Fruit fly (Drosophila melanogaster) whole organism, embryonic: ENCODE results near the gene Alh.
A peak's percentile ranks its signal among the peaks of the same experiment; 100 is the strongest.

ENCODE experiments used
- Awh ChIP-seq: fragments of 200-800 bp; sonication (Bioruptor generic); IDR thresholded peaks from 2 replicates; pipeline ENCODE4, ENCODE4 v1.3.6; 2022; ENCODE audit warnings: missing biosample characterization, missing genetic modification characterization
- CG1024 ChIP-seq: fragments of 200-800 bp; sonication (Bioruptor generic); IDR thresholded peaks from 2 replicates; pipeline ENCODE4 v1.3.6; 2022; ENCODE audit warnings: missing biosample characterization, missing genetic modification characterization
- CG10321 ChIP-seq: fragments of 200-800 bp; sonication (Bioruptor generic); IDR thresholded peaks from 2 replicates; pipeline ENCODE4 v1.3.6; 2022; ENCODE audit warnings: missing biosample characterization, missing genetic modification characterization
- CG11695 ChIP-seq: fragments of 200-800 bp; sonication (Bioruptor generic); IDR thresholded peaks from 3 replicates; pipeline ENCODE4 v1.3.6; 2022; ENCODE audit warnings: missing biosample characterization, missing genetic modification characterization
- CG12299 ChIP-seq: fragments of 200-800 bp; sonication (Bioruptor generic); optimal IDR thresholded peaks from 2 replicates; lab custom pipeline; 2018; ENCODE audit warnings: missing biosample characterization, mild to moderate bottlenecking, missing genetic modification characterization
- CG13424 ChIP-seq: fragments of 200-800 bp; sonication (Bioruptor generic); optimal IDR thresholded peaks from 2 replicates; lab custom pipeline; 2019; ENCODE audit warnings: missing biosample characterization, mild to moderate bottlenecking, missing genetic modification characterization, moderate library complexity
- CG14965 ChIP-seq: fragments of 200-800 bp; sonication (Bioruptor generic); optimal IDR thresholded peaks from 2 replicates; lab custom pipeline; 2016; ENCODE audit warnings: missing biosample characterization, missing genetic modification characterization, borderline replicate concordance
- CG18262 ChIP-seq: fragments of 200-800 bp; optimal IDR thresholded peaks from 3 replicates; lab custom pipeline; 2019; ENCODE audit warnings: missing biosample characterization, mild to moderate bottlenecking, missing genetic modification characterization, moderate library complexity
- CG31224 ChIP-seq: fragments of 200-800 bp; sonication (Bioruptor generic); IDR thresholded peaks from 2 replicates; pipeline ENCODE4 v1.3.6; 2022; ENCODE audit warnings: missing biosample characterization, missing genetic modification characterization
- CG3281 ChIP-seq: fragments of 200-800 bp; sonication (Bioruptor generic); optimal IDR thresholded peaks from 3 replicates; lab custom pipeline; 2017; ENCODE audit warnings: missing biosample characterization, mild to moderate bottlenecking, missing genetic modification characterization
- CG3726 ChIP-seq: fragments of 200-800 bp; sonication (Bioruptor generic); IDR thresholded peaks from 3 replicates; pipeline ENCODE4, ENCODE4 v1.3.6; 2022; ENCODE audit warnings: missing biosample characterization, missing genetic modification characterization
- CG3847 ChIP-seq: fragments of 200-800 bp; sonication (Bioruptor generic); IDR thresholded peaks from 2 replicates; pipeline ENCODE4 v1.3.6; 2022; ENCODE audit warnings: missing biosample characterization, missing genetic modification characterization
- CG6765 ChIP-seq: fragments of 200-800 bp; sonication (Bioruptor generic); optimal IDR thresholded peaks from 3 replicates; lab custom pipeline; 2017; ENCODE audit warnings: missing biosample characterization, mild to moderate bottlenecking, missing genetic modification characterization
- CG7357 ChIP-seq: fragments of 200-800 bp; sonication (Bioruptor generic); IDR thresholded peaks from 3 replicates; pipeline ENCODE4 v1.3.6; 2022; ENCODE audit warnings: missing biosample characterization, missing genetic modification characterization
- CG7786 ChIP-seq: fragments of 200-800 bp; sonication (Bioruptor generic); optimal IDR thresholded peaks from 2 replicates; lab custom pipeline; 2016; ENCODE audit warnings: missing biosample characterization, missing genetic modification characterization
- CG8944 ChIP-seq: fragments of 200-800 bp; sonication (Bioruptor generic); optimal IDR thresholded peaks from 3 replicates; lab custom pipeline; 2016; ENCODE audit warnings: missing biosample characterization, missing genetic modification characterization
- Deaf1 ChIP-seq: fragments of 200-800 bp; optimal IDR thresholded peaks from 3 replicates; lab custom pipeline; 2019; ENCODE audit warnings: missing biosample characterization, mild to moderate bottlenecking, missing genetic modification characterization, moderate library complexity
- Dip2 ChIP-seq: fragments of 200-800 bp; sonication (Bioruptor generic); IDR thresholded peaks from 2 replicates; pipeline ENCODE4 v1.3.6; 2022; ENCODE audit warnings: missing biosample characterization, missing genetic modification characterization
- Drgx ChIP-seq: fragments of 200-800 bp; sonication (Bioruptor generic); IDR thresholded peaks from 2 replicates; pipeline ENCODE4 v1.3.6; 2022; ENCODE audit warnings: missing biosample characterization, missing genetic modification characterization
- Elba2 ChIP-seq: fragments of 200-800 bp; sonication (Bioruptor generic); optimal IDR thresholded peaks from 3 replicates; lab custom pipeline; 2016; ENCODE audit warnings: missing biosample characterization, missing genetic modification characterization
- Gug ChIP-seq: fragments of 200-800 bp; sonication (Bioruptor generic); IDR thresholded peaks from 4 replicates; pipeline ENCODE4 v1.3.6; 2022; ENCODE audit warnings: missing biosample characterization, missing genetic modification characterization
- H15 ChIP-seq: fragments of 200-800 bp; sonication (Bioruptor generic); IDR thresholded peaks from 3 replicates; pipeline ENCODE4 v1.3.6; 2022; ENCODE audit warnings: missing biosample characterization, missing genetic modification characterization
- Hey ChIP-seq: fragments of 200-800 bp; sonication (Bioruptor generic); optimal IDR thresholded peaks from 3 replicates; lab custom pipeline; 2018; ENCODE audit warnings: missing biosample characterization, mild to moderate bottlenecking, missing genetic modification characterization
- HmgD ChIP-seq: fragments of 200-800 bp; sonication (Bioruptor generic); optimal IDR thresholded peaks from 3 replicates; lab custom pipeline; 2016; ENCODE audit warnings: missing biosample characterization, missing genetic modification characterization
- Kr ChIP-seq: fragments of 200-800 bp; sonication (Bioruptor generic); optimal IDR thresholded peaks from 2 replicates; lab custom pipeline; 2017; ENCODE audit warnings: missing biosample characterization, mild to moderate bottlenecking, missing genetic modification characterization
- Lpt ChIP-seq: fragments of >200 bp; optimal IDR thresholded peaks from 2 replicates; lab custom pipeline; 2018; ENCODE audit warnings: missing biosample characterization, missing genetic modification characterization
- Mrtf ChIP-seq: fragments of 200-800 bp; sonication (Bioruptor generic); IDR thresholded peaks from 3 replicates; pipeline ENCODE4 v1.3.6; 2022; ENCODE audit warnings: missing biosample characterization, missing genetic modification characterization
- Nf-YA ChIP-seq: fragments of 200-800 bp; sonication (Bioruptor generic); IDR thresholded peaks from 2 replicates; pipeline ENCODE4 v1.3.6; 2022; ENCODE audit warnings: missing biosample characterization, missing genetic modification characterization
- Side ChIP-seq: fragments of 200-800 bp; sonication (Bioruptor generic); optimal IDR thresholded peaks from 2 replicates; lab custom pipeline; 2016; ENCODE audit warnings: missing biosample characterization, missing genetic modification characterization
- Ssrp ChIP-seq: fragments of 200-800 bp; sonication (Bioruptor generic); optimal IDR thresholded peaks from 2 replicates; lab custom pipeline; 2018; ENCODE audit warnings: missing biosample characterization, mild to moderate bottlenecking, missing genetic modification characterization, moderate library complexity
- TFAM ChIP-seq: fragments of 200-800 bp; sonication (Bioruptor generic); optimal IDR thresholded peaks from 2 replicates; lab custom pipeline; 2017; ENCODE audit warnings: missing biosample characterization, missing genetic modification characterization, inconsistent platforms
- Xbp1 ChIP-seq: fragments of 200-800 bp; sonication (Bioruptor generic); optimal IDR thresholded peaks from 3 replicates; lab custom pipeline; 2016; ENCODE audit warnings: missing biosample characterization, mild to moderate bottlenecking, missing genetic modification characterization
- ara ChIP-seq: fragments of 200-800 bp; sonication (Bioruptor generic); IDR thresholded peaks from 2 replicates; pipeline ENCODE4 v1.3.6; 2022; ENCODE audit warnings: missing biosample characterization, missing genetic modification characterization
- bcd ChIP-seq: fragments of 200-800 bp; sonication (Bioruptor generic); optimal IDR thresholded peaks from 2 replicates; lab custom pipeline; 2017; ENCODE audit warnings: missing biosample characterization, mild to moderate bottlenecking, missing genetic modification characterization
- chn ChIP-seq: fragments of 200-800 bp; sonication (Bioruptor generic); optimal IDR thresholded peaks from 2 replicates; lab custom pipeline; 2016; ENCODE audit warnings: missing biosample characterization, missing genetic modification characterization
- crol ChIP-seq: fragments of 200-800 bp; sonication (Bioruptor generic); IDR thresholded peaks from 2 replicates; pipeline ENCODE4 v1.3.6; 2022; ENCODE audit warnings: missing biosample characterization, missing genetic modification characterization
- gce ChIP-seq: fragments of 200-800 bp; sonication (Bioruptor generic); IDR thresholded peaks from 3 replicates; pipeline ENCODE4 v1.3.6; 2022; ENCODE audit warnings: missing biosample characterization, missing genetic modification characterization
- h ChIP-seq: fragments of >200 bp; optimal IDR thresholded peaks from 2 replicates; lab custom pipeline; 2017
- lmd ChIP-seq: fragments of 200-800 bp; sonication (Bioruptor generic); IDR thresholded peaks from 2 replicates; pipeline ENCODE4 v1.3.6; 2022; ENCODE audit warnings: missing biosample characterization, missing genetic modification characterization
- luna ChIP-seq: fragments of 200-800 bp; sonication (Bioruptor generic); optimal IDR thresholded peaks from 2 replicates; lab custom pipeline; 2016; ENCODE audit warnings: missing biosample characterization, missing genetic modification characterization
- nerfin-1 ChIP-seq: fragments of 200-800 bp; sonication (Bioruptor generic); optimal IDR thresholded peaks from 3 replicates; lab custom pipeline; 2019; ENCODE audit warnings: missing biosample characterization, mild to moderate bottlenecking, missing genetic modification characterization, moderate library complexity
- odd ChIP-seq: fragments of 200-800 bp; sonication (Bioruptor generic); optimal IDR thresholded peaks from 2 replicates; lab custom pipeline; 2017; ENCODE audit warnings: missing biosample characterization, mild to moderate bottlenecking, missing genetic modification characterization
- pb ChIP-seq: fragments of 200-800 bp; sonication (Bioruptor generic); optimal IDR thresholded peaks from 3 replicates; lab custom pipeline; 2016; ENCODE audit warnings: missing biosample characterization, missing genetic modification characterization
- peb ChIP-seq: fragments of 200-800 bp; sonication (Bioruptor generic); IDR thresholded peaks from 2 replicates; pipeline ENCODE4 v1.3.6; 2022; ENCODE audit warnings: missing biosample characterization, missing genetic modification characterization
- pho ChIP-seq: fragments of 200-800 bp; sonication (Bioruptor generic); optimal IDR thresholded peaks from 2 replicates; lab custom pipeline; 2016; ENCODE audit warnings: missing biosample characterization, missing genetic modification characterization
- pnt ChIP-seq: fragments of 200-800 bp; sonication (Bioruptor generic); optimal IDR thresholded peaks from 3 replicates; lab custom pipeline; 2016; ENCODE audit warnings: missing biosample characterization, missing genetic modification characterization
- pzg ChIP-seq: fragments of 200-800 bp; sonication (Bioruptor generic); optimal IDR thresholded peaks from 3 replicates; lab custom pipeline; 2018; ENCODE audit warnings: missing biosample characterization, mild to moderate bottlenecking, missing genetic modification characterization, moderate library complexity
- run ChIP-seq: fragments of 200-800 bp; sonication (Bioruptor generic); optimal IDR thresholded peaks from 3 replicates; lab custom pipeline; 2018; ENCODE audit warnings: missing biosample characterization, mild to moderate bottlenecking, missing genetic modification characterization
- sens-2 ChIP-seq: fragments of 200-800 bp; sonication (Bioruptor generic); IDR thresholded peaks from 2 replicates; pipeline ENCODE4 v1.3.6; 2022; ENCODE audit warnings: missing biosample characterization, missing genetic modification characterization
- sima ChIP-seq: fragments of 200-800 bp; sonication (Bioruptor generic); optimal IDR thresholded peaks from 2 replicates; lab custom pipeline; 2016; ENCODE audit warnings: missing biosample characterization, missing genetic modification characterization
- tio ChIP-seq: fragments of 200-800 bp; sonication (Bioruptor generic); optimal IDR thresholded peaks from 2 replicates; lab custom pipeline; 2017; ENCODE audit warnings: missing biosample characterization, missing genetic modification characterization, inconsistent platforms
- unpg ChIP-seq: fragments of 200-800 bp; sonication (Bioruptor generic); optimal IDR thresholded peaks from 3 replicates; lab custom pipeline; 2018; ENCODE audit warnings: missing biosample characterization, mild to moderate bottlenecking, missing genetic modification characterization, moderate library complexity
- zf30C ChIP-seq: fragments of 200-800 bp; sonication (Bioruptor generic); optimal IDR thresholded peaks from 3 replicates; lab custom pipeline; 2018; ENCODE audit warnings: missing biosample characterization, mild to moderate bottlenecking, missing genetic modification characterization

Gene Alh

DNA sequence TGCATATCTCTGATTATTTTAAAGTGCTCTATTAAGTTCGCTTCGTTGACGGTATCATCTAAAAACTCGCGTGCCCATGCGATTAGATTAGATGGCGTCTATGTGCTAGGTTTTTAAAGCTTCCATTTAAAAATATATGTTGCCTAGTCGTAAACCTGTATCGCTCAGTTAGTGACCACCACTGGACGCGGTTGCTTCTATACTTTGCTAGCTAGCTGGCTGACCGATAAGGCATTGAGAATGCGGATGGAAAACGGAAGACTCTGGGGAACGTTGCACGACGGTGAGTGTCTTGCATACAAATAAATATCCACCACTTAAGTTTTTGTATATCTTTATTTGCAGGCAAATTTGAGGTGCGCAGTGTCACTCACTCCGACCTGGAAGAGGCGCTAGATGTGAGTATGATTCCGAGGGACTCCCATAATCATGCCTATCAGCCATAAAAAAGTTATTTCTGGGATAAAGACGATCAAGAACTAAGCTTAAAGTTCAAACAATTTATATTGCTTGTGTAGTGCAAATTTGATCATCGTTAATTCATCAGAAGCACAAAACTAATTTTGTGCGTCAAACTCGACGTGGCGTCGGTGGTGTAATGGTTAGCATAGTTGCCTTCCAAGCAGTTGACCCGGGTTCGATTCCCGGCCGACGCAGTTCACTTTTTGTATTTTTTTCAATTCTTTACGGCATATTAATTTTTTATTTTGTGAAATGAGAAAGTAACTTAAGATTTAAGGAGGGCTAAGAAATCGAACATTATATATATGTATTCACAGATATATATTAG, 5.5 kb upstream of the Alh start, which contains the start of gene CG31248 (continued):
- TF ChIP-seq crol (GFP tag; lab: Robert Waterston, UW) (no peak), CG3847 (GFP tag; lab: Robert Waterston, UW) (no peak), chn (GFP tag; lab: Kevin White, UChicago) (no peak), CG31224 (GFP tag; lab: Robert Waterston, UW) (no peak), Elba2 (GFP tag; lab: Kevin White, UChicago) (no peak), CG13424 (no peak), CG12299 (tag; lab: Kevin White, UChicago) (no peak), odd (GFP tag; lab: Kevin White, UChicago) (no peak), pzg (no peak), Ssrp (no peak), Hey (tag; lab: Kevin White, UChicago) (no peak), pho (GFP tag; lab: Kevin White, UChicago) (peak; percentile 3), Drgx (no peak), Mrtf (no peak), CG11695 (GFP tag; lab: Robert Waterston, UW) (no peak), h (lab: Kevin White, UChicago) (no peak), nerfin-1 (tag; lab: Kevin White, UChicago) (no peak), sens-2 (GFP tag; lab: Robert Waterston, UW) (no peak), CG14965 (no peak), Dip2 (GFP tag; lab: Robert Waterston, UW) (no peak), Nf-YA (GFP tag; lab: Robert Waterston, UW) (no peak), CG8944 (GFP tag; lab: Kevin White, UChicago) (no peak), CG3281 (GFP tag; lab: Kevin White, UChicago) (peak; percentile 21), CG18262 (tag; lab: Kevin White, UChicago) (no peak), unpg (no peak), ara (GFP tag; lab: Robert Waterston, UW) (no peak), Lpt (no peak), luna (GFP tag; lab: Kevin White, UChicago) (no peak), tio (no peak), H15 (no peak), Gug (GFP tag; lab: Robert Waterston, UW) (no peak), CG6765 (GFP tag; lab: Kevin White, UChicago) (no peak), CG3726 (GFP tag; lab: Robert Waterston, UW) (no peak), pb (GFP tag; lab: Kevin White, UChicago) (no peak), sima (GFP tag; lab: Kevin White, UChicago) (no peak), TFAM (GFP tag; lab: Kevin White, UChicago) (no peak), CG7357 (GFP tag; lab: Robert Waterston, UW) (no peak), Xbp1 (GFP tag; lab: Kevin White, UChicago) (no peak), Deaf1 (no peak), bcd (GFP tag; lab: Kevin White, UChicago) (no peak), Side (GFP tag; lab: Kevin White, UChicago) (peak; percentile 35), CG7786 (GFP tag; lab: Kevin White, UChicago) (no peak), CG1024 (no peak), pnt (no peak), lmd (GFP tag; lab: Robert Waterston, UW) (no peak), zf30C (GFP tag; lab: Kevin White, UChicago) (no peak), Awh (GFP tag; lab: Robert Waterston, UW) (no peak), CG10321 (no peak), Kr (GFP tag; lab: Kevin White, UChicago) (no peak), run (tag; lab: Kevin White, UChicago) (no peak), gce (no peak), peb (GFP tag; lab: Robert Waterston, UW) (no peak), HmgD (no peak)
